Worm (Caenorhabditis elegans) whole organism, mixed stage, embryonic: ENCODE results near the gene C49H3.4.

Experiments used
- M03D4.4 ChIP-seq: sonication (generic microtip); optimal IDR thresholded peaks from 2 replicates; lab custom pipeline; 2017; ENCODE audit warnings: mild to moderate bottlenecking, missing genetic modification characterization, missing compliant biosample characterization
- bed-3 ChIP-seq: fragments of 200-800 bp; sonication (Bioruptor generic); optimal IDR thresholded peaks from 3 replicates; lab custom pipeline; 2018; ENCODE audit warnings: mild to moderate bottlenecking, missing genetic modification characterization, moderate library complexity, missing compliant biosample characterization
- blmp-1 ChIP-seq: fragments of 150-350 bp; optimal IDR thresholded peaks from 2 replicates; lab custom pipeline; 2014; ENCODE audit warnings: missing biosample characterization, missing genetic modification characterization
- ceh-83 ChIP-seq: fragments of 200-800 bp; sonication (Bioruptor generic); optimal IDR thresholded peaks from 2 replicates; lab custom pipeline; 2018; ENCODE audit warnings: mild to moderate bottlenecking, missing genetic modification characterization, missing compliant biosample characterization
- ces-1 ChIP-seq: fragments of 150-350 bp; optimal IDR thresholded peaks from 2 replicates; lab custom pipeline; 2014; ENCODE audit warnings: missing biosample characterization, missing genetic modification reagents, missing genetic modification characterization
- cnd-1 ChIP-seq: fragments of 200-800 bp; sonication (Bioruptor generic); optimal IDR thresholded peaks from 2 replicates; lab custom pipeline; 2018; ENCODE audit warnings: mild to moderate bottlenecking, missing genetic modification characterization, missing compliant biosample characterization
- drap-1 ChIP-seq: fragments of 200-800 bp; sonication (Bioruptor generic); optimal IDR thresholded peaks from 3 replicates; lab custom pipeline; 2018; ENCODE audit warnings: mild to moderate bottlenecking, missing genetic modification characterization, missing compliant biosample characterization
- elt-1 ChIP-seq: sonication (generic microtip); optimal IDR thresholded peaks from 2 replicates; lab custom pipeline; 2017; ENCODE audit warnings: missing genetic modification characterization, mild to moderate bottlenecking, missing compliant biosample characterization, antibody characterized with exemption, moderate library complexity, borderline replicate concordance; ENCODE audit not compliant: insufficient read depth
- elt-3 ChIP-seq: fragments of 150-350 bp; optimal IDR thresholded peaks from 2 replicates; lab custom pipeline; 2014; ENCODE audit warnings: missing biosample characterization, missing genetic modification characterization
- ham-2 ChIP-seq: fragments of 200-800 bp; sonication (Bioruptor generic); optimal IDR thresholded peaks from 2 replicates; lab custom pipeline; 2018; ENCODE audit warnings: mild to moderate bottlenecking, missing genetic modification characterization, missing compliant biosample characterization
- hlh-1 ChIP-seq: fragments of 150-350 bp; optimal IDR thresholded peaks from 2 replicates; lab custom pipeline; 2014; ENCODE audit warnings: missing biosample characterization, missing genetic modification reagents, missing genetic modification characterization
- lin-13 ChIP-seq: fragments of 150-350 bp; optimal IDR thresholded peaks from 2 replicates; lab custom pipeline; 2014; ENCODE audit warnings: missing biosample characterization, missing genetic modification characterization
- lin-32 ChIP-seq: fragments of 200-800 bp; sonication (Bioruptor generic); optimal IDR thresholded peaks from 2 replicates; lab custom pipeline; 2018; ENCODE audit warnings: mild to moderate bottlenecking, missing genetic modification characterization, missing compliant biosample characterization
- lsy-2 ChIP-seq: fragments of 150-350 bp; optimal IDR thresholded peaks from 2 replicates; lab custom pipeline; 2014; ENCODE audit warnings: missing biosample characterization, missing genetic modification characterization
- mab-5 ChIP-seq: fragments of 150-350 bp; optimal IDR thresholded peaks from 2 replicates; lab custom pipeline; 2014; ENCODE audit warnings: missing biosample characterization, missing genetic modification characterization
- mep-1 ChIP-seq: fragments of 150-350 bp; optimal IDR thresholded peaks from 2 replicates; lab custom pipeline; 2017; ENCODE audit warnings: missing biosample characterization, missing genetic modification reagents, missing genetic modification characterization, inconsistent platforms
- mls-2 ChIP-seq: sonication (generic microtip); optimal IDR thresholded peaks from 2 replicates; lab custom pipeline; 2016; ENCODE audit warnings: mild to moderate bottlenecking, missing genetic modification characterization, moderate library complexity, missing compliant biosample characterization
- nhr-12 ChIP-seq: fragments of 150-350 bp; optimal IDR thresholded peaks from 2 replicates; lab custom pipeline; 2014; ENCODE audit warnings: missing biosample characterization, missing genetic modification characterization
- nhr-2 ChIP-seq: fragments of 150-350 bp; optimal IDR thresholded peaks from 2 replicates; lab custom pipeline; 2014; ENCODE audit warnings: missing biosample characterization, missing genetic modification characterization
- nhr-237 ChIP-seq: fragments of 150-350 bp; optimal IDR thresholded peaks from 2 replicates; lab custom pipeline; 2014; ENCODE audit warnings: missing biosample characterization, missing genetic modification characterization
- nhr-28 ChIP-seq: fragments of 150-350 bp; optimal IDR thresholded peaks from 2 replicates; lab custom pipeline; 2014; ENCODE audit warnings: missing biosample characterization, missing genetic modification characterization
- nhr-76 ChIP-seq: sonication (generic microtip); optimal IDR thresholded peaks from 2 replicates; lab custom pipeline; 2017; ENCODE audit warnings: missing biosample characterization, missing genetic modification characterization
- pha-4 ChIP-seq: fragments of 150-350 bp; optimal IDR thresholded peaks from 2 replicates; lab custom pipeline; 2018; ENCODE audit warnings: missing biosample characterization, missing genetic modification reagents, missing genetic modification characterization
- sem-2 ChIP-seq: fragments of 200-800 bp; sonication (Bioruptor generic); optimal IDR thresholded peaks from 2 replicates; lab custom pipeline; 2018; ENCODE audit warnings: mild to moderate bottlenecking, missing genetic modification characterization, missing compliant biosample characterization
- snpc-4 ChIP-seq: fragments of 150-350 bp; optimal IDR thresholded peaks from 2 replicates; lab custom pipeline; 2014; ENCODE audit warnings: missing biosample characterization, missing genetic modification characterization
- sptf-1 ChIP-seq: sonication (generic microtip); optimal IDR thresholded peaks from 2 replicates; lab custom pipeline; 2017; ENCODE audit warnings: mild to moderate bottlenecking, missing genetic modification characterization, moderate library complexity, missing compliant biosample characterization
- tbx-8 ChIP-seq: fragments of 200-800 bp; sonication (Bioruptor generic); optimal IDR thresholded peaks from 2 replicates; lab custom pipeline; 2018; ENCODE audit warnings: mild to moderate bottlenecking, missing genetic modification characterization, moderate library complexity, missing compliant biosample characterization
- unc-120 ChIP-seq: sonication (generic microtip); optimal IDR thresholded peaks from 2 replicates; lab custom pipeline; 2017; ENCODE audit warnings: missing genetic modification characterization, missing compliant biosample characterization; ENCODE audit not compliant: poor library complexity, severe bottlenecking
- ztf-11 ChIP-seq: fragments of 150-350 bp; optimal IDR thresholded peaks from 2 replicates; lab custom pipeline; 2014; ENCODE audit warnings: missing biosample characterization, missing genetic modification characterization

Gene C49H3.4

ce11 chrIV:7938834-7939233, 23.7 kb downstream of the C49H3.4 start, which contains the start of gene F20D12.7:
TSS of gene F20D12.7 (minus strand) at chrIV:7938934.
- TF ChIP-seq snpc-4 (tag; lab: Kevin White, UChicago) (no peak), sptf-1 (tag; lab: Kevin White, UChicago) (no peak), nhr-76 (tag; lab: Kevin White, UChicago) (no peak), mls-2 (tag; lab: Kevin White, UChicago) (no peak), ham-2 (GFP tag; lab: Kevin White, UChicago) (no peak), tbx-8 (GFP tag; lab: Kevin White, UChicago) (no peak), cnd-1 (tag; lab: Kevin White, UChicago) (no peak), lin-32 (GFP tag; lab: Kevin White, UChicago) (no peak), ceh-83 (GFP tag; lab: Kevin White, UChicago) (no peak), nhr-2 (no peak)

ce11 chrIV:7940919-7941318, 25.8 kb downstream of the C49H3.4 start, which contains the start of gene exc-9:
TSS of gene exc-9 (minus strand) at chrIV:7941019.
- no peak for TF ChIP-seq nhr-28 (tag; lab: Kevin White, UChicago)
- TF ChIP-seq, all 35 proteins: peak for 0

ce11 chrIV:7943272-7943671, 28.2 kb downstream of the C49H3.4 start:
- TF ChIP-seq elt-1 (tag; lab: Kevin White, UChicago) = no peak
- TF ChIP-seq drap-1 (GFP tag; lab: Kevin White, UChicago) = no peak
- no peak for TF ChIP-seq nhr-237 (tag; lab: Kevin White, UChicago)
- no peak for TF ChIP-seq nhr-12
- no peak for TF ChIP-seq ztf-11 (tag; lab: Kevin White, UChicago)
- TF ChIP-seq hlh-1 (tag; lab: Kevin White, UChicago) = no peak

- TF ChIP-seq mab-5 (tag; lab: Kevin White, UChicago) = no peak
- no peak for TF ChIP-seq lin-32 (GFP tag; lab: Kevin White, UChicago)
- TF ChIP-seq nhr-2 = no peak
- no peak for TF ChIP-seq drap-1 (GFP tag; lab: Kevin White, UChicago)
- TF ChIP-seq elt-1 (tag; lab: Kevin White, UChicago) = no peak
- no peak for TF ChIP-seq M03D4.4 (tag; lab: Kevin White, UChicago)
- TF ChIP-seq, all 35 proteins: peak for 0
These were observed 31.4 kb downstream of the C49H3.4 start, which contains the start of gene czw-1 for ce11 chrIV:7946457-7946856. TSS of gene czw-1 (minus strand) at chrIV:7946825.

ce11 chrIV:7946899-7947499, 31.9 kb downstream of the C49H3.4 start, which contains the start of gene F20D12.12:
TSS of gene F20D12.12 (plus strand) at chrIV:7947440.
- peak; percentile 4 for TF ChIP-seq drap-1 (GFP tag; lab: Kevin White, UChicago)
- peak; percentile 94 for TF ChIP-seq lsy-2
- peak; percentile 57 for TF ChIP-seq mep-1 (tag; lab: Kevin White, UChicago)
- peak; percentile 66 for TF ChIP-seq ces-1 (GFP tag; lab: Kevin White, UChicago)
- TF ChIP-seq unc-120 (tag; lab: Kevin White, UChicago) = peak; percentile 84
- peak; percentile 6 for TF ChIP-seq pha-4 (tag; lab: Kevin White, UChicago)
- peak; percentile 61 for TF ChIP-seq sptf-1 (tag; lab: Kevin White, UChicago)
- peak; percentile 23 for TF ChIP-seq mls-2 (tag; lab: Kevin White, UChicago)
- peak; percentile 50 for TF ChIP-seq lin-13 (tag; lab: Kevin White, UChicago)
- TF ChIP-seq, all 35 proteins: peak for 9; not testable (repeated sequence) for 26

- peak; percentile 70 for TF ChIP-seq lsy-2
These were observed 33.2 kb downstream of the C49H3.4 start, which contains the start of gene mcm-3AP for ce11 chrIV:7948290-7948689. TSS of gene mcm-3AP (plus strand) at chrIV:7948672.

ce11 chrIV:7954006-7954405, 38.9 kb downstream of the C49H3.4 start:
- no peak for TF ChIP-seq bed-3 (GFP tag; lab: Kevin White, UChicago)
- TF ChIP-seq ces-1 (GFP tag; lab: Kevin White, UChicago) = no peak
- no peak for TF ChIP-seq snpc-4 (tag; lab: Kevin White, UChicago)
- no peak for TF ChIP-seq nhr-76 (tag; lab: Kevin White, UChicago)
- no peak for TF ChIP-seq blmp-1
- TF ChIP-seq elt-3 (tag; lab: Kevin White, UChicago) = no peak
- no peak for TF ChIP-seq ceh-83 (GFP tag; lab: Kevin White, UChicago)
- no peak for TF ChIP-seq sem-2 (GFP tag; lab: Kevin White, UChicago)
- TF ChIP-seq mep-1 (tag; lab: Kevin White, UChicago) = no peak
- TF ChIP-seq sptf-1 (tag; lab: Kevin White, UChicago) = no peak
- no peak for TF ChIP-seq pha-4 (tag; lab: Kevin White, UChicago)
